Worm (Caenorhabditis elegans) whole organism, young adult: ENCODE data around the gene F42D1.4.

ENCODE experiments used
- B0035.1 ChIP-seq: sonication (generic microtip); optimal IDR thresholded peaks from 2 replicates; lab custom pipeline; 2016; ENCODE audit warnings: missing genetic modification characterization, mild to moderate bottlenecking, missing compliant biosample characterization, missing genotype, missing genetic modification reagents
- B0261.1 ChIP-seq: sonication (generic microtip); optimal IDR thresholded peaks from 2 replicates; lab custom pipeline; 2016; ENCODE audit warnings: mild to moderate bottlenecking, missing genetic modification characterization, moderate library complexity, missing compliant biosample characterization
- F10E7.11 ChIP-seq: sonication (generic microtip); optimal IDR thresholded peaks from 2 replicates; lab custom pipeline; 2017; ENCODE audit warnings: mild to moderate bottlenecking, missing genetic modification characterization, moderate library complexity, missing compliant biosample characterization
- F39B2.1 ChIP-seq: fragments of 200-800 bp; sonication (Bioruptor generic); IDR thresholded peaks from 2 replicates; pipeline ENCODE4 v1.3.6; 2022; ENCODE audit warnings: missing genetic modification reagents, missing genetic modification characterization, missing compliant biosample characterization
- F57C9.4 ChIP-seq: sonication (generic microtip); optimal IDR thresholded peaks from 2 replicates; lab custom pipeline; 2017; ENCODE audit warnings: mild to moderate bottlenecking, missing genetic modification characterization, missing compliant biosample characterization
- Y53F4B.3 ChIP-seq: fragments of 200-800 bp; sonication (Bioruptor generic); IDR thresholded peaks from 2 replicates; pipeline ENCODE4 v1.3.6; 2022; ENCODE audit warnings: missing genetic modification reagents, missing genetic modification characterization, missing compliant biosample characterization
- Y56A3A.18 ChIP-seq: fragments of 200-800 bp; sonication (Bioruptor generic); IDR thresholded peaks from 2 replicates; pipeline ENCODE4 v1.3.6; 2022; ENCODE audit warnings: missing genetic modification reagents, missing genetic modification characterization, missing compliant biosample characterization
- Y95B8A.8 ChIP-seq: fragments of 200-800 bp; sonication (Bioruptor generic); IDR thresholded peaks from 2 replicates; pipeline ENCODE4 v1.3.6; 2022; ENCODE audit warnings: missing genetic modification reagents, missing genetic modification characterization, missing compliant biosample characterization
- attf-5 ChIP-seq: fragments of 200-800 bp; sonication (Bioruptor generic); optimal IDR thresholded peaks from 2 replicates; lab custom pipeline; 2018; ENCODE audit warnings: mild to moderate bottlenecking, missing genetic modification characterization, missing compliant biosample characterization
- bed-2 ChIP-seq: fragments of 200-800 bp; sonication (Bioruptor generic); IDR thresholded peaks from 2 replicates; pipeline ENCODE4 v1.3.6; 2022; ENCODE audit warnings: missing genetic modification reagents, missing genetic modification characterization, missing compliant biosample characterization
- ceh-40 ChIP-seq: fragments of 200-800 bp; sonication (Bioruptor generic); IDR thresholded peaks from 2 replicates; pipeline ENCODE4 v1.3.6; 2022; ENCODE audit warnings: missing genetic modification characterization, missing compliant biosample characterization
- dox-1 ChIP-seq: fragments of 200-800 bp; sonication (Bioruptor generic); IDR thresholded peaks from 2 replicates; pipeline ENCODE4 v1.3.6; 2022; ENCODE audit warnings: missing genetic modification reagents, missing genetic modification characterization, missing compliant biosample characterization
- dpl-1 ChIP-seq: fragments of 150-350 bp; optimal IDR thresholded peaks from 2 replicates; lab custom pipeline; 2014; ENCODE audit warnings: missing biosample characterization, missing genetic modification reagents, missing genetic modification characterization
- egl-18 ChIP-seq: fragments of 200-800 bp; sonication (Bioruptor generic); IDR thresholded peaks from 2 replicates; pipeline ENCODE4 v1.3.6; 2022; ENCODE audit warnings: missing genetic modification reagents, missing genetic modification characterization, missing compliant biosample characterization
- egrh-3 ChIP-seq: fragments of 200-800 bp; sonication (Bioruptor generic); IDR thresholded peaks from 2 replicates; pipeline ENCODE4 v1.3.6; 2022; ENCODE audit warnings: missing genetic modification reagents, missing genetic modification characterization, missing compliant biosample characterization
- ekl-4 ChIP-seq: fragments of 200-800 bp; sonication (Bioruptor generic); IDR thresholded peaks from 2 replicates; pipeline ENCODE4 v1.3.6; 2022; ENCODE audit warnings: missing genetic modification reagents, missing genetic modification characterization, missing compliant biosample characterization
- ets-4 ChIP-seq: fragments of 200-800 bp; sonication (Bioruptor generic); optimal IDR thresholded peaks from 2 replicates; lab custom pipeline; 2018; ENCODE audit warnings: mild to moderate bottlenecking, missing genetic modification characterization, missing compliant biosample characterization
- hlh-26 ChIP-seq: fragments of 200-800 bp; sonication (Bioruptor generic); conservative IDR thresholded peaks from 2 replicates; pipeline ENCODE4 v1.3.6; 2022; ENCODE audit warnings: missing genetic modification reagents, missing genetic modification characterization, missing compliant biosample characterization
- let-526 ChIP-seq: fragments of 200-800 bp; sonication (Bioruptor generic); IDR thresholded peaks from 2 replicates; pipeline ENCODE4 v1.3.6; 2022; ENCODE audit warnings: missing genetic modification reagents, missing genetic modification characterization, missing compliant biosample characterization
- lin-26 ChIP-seq: fragments of 200-800 bp; sonication (Bioruptor generic); IDR thresholded peaks from 2 replicates; pipeline ENCODE4 v1.3.6; 2022; ENCODE audit warnings: missing genetic modification reagents, missing genetic modification characterization, missing compliant biosample characterization
- lin-35 ChIP-seq, 3 experiments: fragments of 150-350 bp in 2 of 3; sonication (generic microtip) in 1 of 3; optimal IDR thresholded peaks; 2 replicates each; lab custom pipeline; 2014 to 2018; ENCODE audit warnings: missing biosample characterization in 3 of 3, missing genetic modification characterization in 3 of 3, missing genetic modification reagents in 3 of 3
- lin-40 ChIP-seq: sonication (generic microtip); optimal IDR thresholded peaks from 2 replicates; lab custom pipeline; 2016; ENCODE audit warnings: missing genetic modification characterization, mild to moderate bottlenecking, missing compliant biosample characterization, missing genotype, missing genetic modification reagents
- lir-1 ChIP-seq: fragments of 200-800 bp; sonication (Bioruptor generic); conservative IDR thresholded peaks from 2 replicates; pipeline ENCODE4 v1.3.6; 2022; ENCODE audit warnings: missing genetic modification reagents, missing genetic modification characterization, missing compliant biosample characterization
- lsy-27 ChIP-seq: sonication (generic microtip); optimal IDR thresholded peaks from 2 replicates; lab custom pipeline; 2017; ENCODE audit warnings: missing genetic modification characterization, mild to moderate bottlenecking, missing compliant biosample characterization, antibody characterized with exemption, missing genotype, borderline replicate concordance; ENCODE audit not compliant: insufficient read depth
- mxl-1 ChIP-seq: sonication (generic microtip); optimal IDR thresholded peaks from 2 replicates; lab custom pipeline; 2016; ENCODE audit warnings: missing genetic modification characterization, missing compliant biosample characterization
- nfya-1 ChIP-seq: sonication (generic microtip); optimal IDR thresholded peaks from 2 replicates; lab custom pipeline; 2017; ENCODE audit warnings: antibody characterized with exemption, missing compliant biosample characterization, missing genetic modification characterization, borderline replicate concordance; ENCODE audit not compliant: insufficient read depth
- nfyb-1 ChIP-seq: fragments of 200-800 bp; sonication (Bioruptor generic); IDR thresholded peaks from 2 replicates; pipeline ENCODE4 v1.3.6; 2022; ENCODE audit warnings: missing genetic modification reagents, missing genetic modification characterization, missing compliant biosample characterization
- pbrm-1 ChIP-seq: fragments of 200-800 bp; sonication (Bioruptor generic); IDR thresholded peaks from 2 replicates; pipeline ENCODE4 v1.3.6; 2022; ENCODE audit warnings: missing genetic modification reagents, missing genetic modification characterization, missing compliant biosample characterization
- rcor-1 ChIP-seq: fragments of 200-800 bp; sonication (Bioruptor generic); IDR thresholded peaks from 2 replicates; pipeline ENCODE4 v1.3.6; 2022; ENCODE audit warnings: missing genetic modification reagents, missing genetic modification characterization, missing compliant biosample characterization
- snpc-1.3 ChIP-seq: sonication (generic microtip); optimal IDR thresholded peaks from 2 replicates; lab custom pipeline; 2017; ENCODE audit warnings: missing genetic modification characterization, mild to moderate bottlenecking, missing compliant biosample characterization, antibody characterized with exemption, moderate library complexity, missing genotype, missing genetic modification reagents; ENCODE audit not compliant: insufficient read depth
- snpc-4 ChIP-seq, 5 experiments: fragments of 150-350 bp in 1 of 5; sonication (generic microtip) in 4 of 5; optimal IDR thresholded peaks; 2 replicates each; lab custom pipeline; 2014 to 2018; ENCODE audit warnings: missing genetic modification characterization in 5 of 5, missing biosample characterization in 3 of 5, antibody characterized with exemption in 2 of 5, mild to moderate bottlenecking in 2 of 5, missing compliant biosample characterization in 2 of 5, missing genotype in 2 of 5, moderate library complexity in 2 of 5, missing genetic modification reagents in 1 of 5
- sptf-2 ChIP-seq: fragments of 200-800 bp; sonication (Bioruptor generic); optimal IDR thresholded peaks from 2 replicates; lab custom pipeline; 2018; ENCODE audit warnings: mild to moderate bottlenecking, missing genetic modification characterization, missing compliant biosample characterization
- tbp1 ChIP-seq: fragments of 200-800 bp; sonication (Bioruptor generic); optimal IDR thresholded peaks from 2 replicates; lab custom pipeline; 2018; ENCODE audit warnings: mild to moderate bottlenecking, missing genetic modification characterization, missing compliant biosample characterization
- xnd-1 ChIP-seq: sonication (generic microtip); optimal IDR thresholded peaks from 2 replicates; lab custom pipeline; 2016; ENCODE audit warnings: missing genotype, missing genetic modification reagents, missing genetic modification characterization, missing compliant biosample characterization
- ztf-18 ChIP-seq: sonication (generic microtip); optimal IDR thresholded peaks from 2 replicates; lab custom pipeline; 2016; ENCODE audit warnings: missing genotype, mild to moderate bottlenecking, missing genetic modification characterization, missing compliant biosample characterization
- ztf-22 ChIP-seq: fragments of 200-800 bp; sonication (Bioruptor generic); optimal IDR thresholded peaks from 2 replicates; lab custom pipeline; 2018; ENCODE audit warnings: mild to moderate bottlenecking, missing genetic modification characterization, moderate library complexity, missing compliant biosample characterization
- ztf-26 ChIP-seq: sonication (generic microtip); optimal IDR thresholded peaks from 2 replicates; lab custom pipeline; 2017; ENCODE audit warnings: missing genetic modification characterization, missing compliant biosample characterization
- ztf-28 ChIP-seq: fragments of 200-800 bp; sonication (Bioruptor generic); IDR thresholded peaks from 2 replicates; pipeline ENCODE4 v1.3.6; 2022; ENCODE audit warnings: missing genetic modification reagents, missing genetic modification characterization, missing compliant biosample characterization
- ztf-6 ChIP-seq: fragments of 200-800 bp; sonication (Bioruptor generic); IDR thresholded peaks from 2 replicates; pipeline ENCODE4 v1.3.6; 2022; ENCODE audit warnings: missing genetic modification reagents, missing genetic modification characterization, missing compliant biosample characterization

F42D1.4 gene

DNA sequence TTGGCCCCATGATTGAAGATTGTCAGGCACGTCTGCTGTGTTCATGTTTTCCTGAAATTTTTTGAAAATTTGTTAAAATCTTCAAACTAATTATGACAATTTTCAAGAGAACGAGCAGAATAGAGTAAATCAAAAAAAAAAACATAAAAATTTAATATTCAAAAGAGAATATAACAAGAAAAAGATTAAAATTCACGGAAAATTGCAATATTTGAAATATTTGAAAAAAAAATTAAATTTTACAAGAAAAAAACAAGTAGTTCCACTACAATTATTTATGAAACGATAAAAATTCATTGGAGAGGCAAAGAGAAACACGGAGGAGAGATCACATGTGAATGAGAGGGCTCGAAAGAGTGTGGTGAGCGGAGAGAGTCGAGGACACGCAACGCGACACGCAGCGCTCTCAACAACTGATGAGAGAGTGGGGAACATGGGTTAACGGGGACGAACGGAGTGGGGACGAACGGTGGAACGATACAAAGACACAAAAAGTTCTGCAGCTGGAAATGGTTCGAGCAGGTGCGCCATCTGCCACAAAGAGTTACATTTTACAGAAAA is 17.5 kb downstream of the F42D1.4 start, which contains the start of gene mbk-1 (continued):
- no peak for TF ChIP-seq sptf-2
- TF ChIP-seq snpc-4 (GFP tag; optimal IDR thresholded peaks at IDR 0.05; lab: Kevin White, UChicago), result no peak
- peak in 3 of 4 experiments; percentile 31 to 40 (median 35) for TF ChIP-seq snpc-4 (tag; optimal IDR thresholded peaks at IDR 0.05; lab: Kevin White, UChicago)
- TF ChIP-seq snpc-1.3 (tag; lab: Kevin White, UChicago), result no peak
- TF ChIP-seq tbp1, result no peak
- TF ChIP-seq hlh-26 (GFP tag; lab: Robert Waterston, UW), result no peak
- no peak for TF ChIP-seq rcor-1 (GFP tag; lab: Robert Waterston, UW)
- 0 out of 2 replicates have a peak, but pooled peaks have one; percentile 54 for TF ChIP-seq lir-1 (GFP tag; lab: Robert Waterston, UW)
- peak; percentile 60 for TF ChIP-seq lin-40 (tag; lab: Kevin White, UChicago)
- no peak; the same call in 1 of the 2 replicates for TF ChIP-seq dox-1 (GFP tag; lab: Robert Waterston, UW)
- no peak for TF ChIP-seq F39B2.1 (GFP tag; lab: Robert Waterston, UW)
- no peak for TF ChIP-seq dpl-1 (GFP tag; lab: Kevin White, UChicago)
- TF ChIP-seq nfyb-1, result no peak
- TF ChIP-seq F57C9.4 (tag; lab: Kevin White, UChicago), result no peak
- TF ChIP-seq lsy-27 (tag; lab: Kevin White, UChicago), result no peak
- TF ChIP-seq xnd-1 (tag; lab: Kevin White, UChicago), result no peak
- no peak for TF ChIP-seq pbrm-1 (GFP tag; lab: Robert Waterston, UW)
- TF ChIP-seq bed-2 (GFP tag; lab: Robert Waterston, UW), result no peak
- TF ChIP-seq ztf-6 (GFP tag; lab: Robert Waterston, UW), result no peak
- TF ChIP-seq F10E7.11, result no peak
- no peak for TF ChIP-seq Y53F4B.3 (GFP tag; lab: Robert Waterston, UW)
- TF ChIP-seq lin-26 (GFP tag; lab: Robert Waterston, UW), result peak; percentile 57; the same call in 1 of the 2 replicates
- no peak for TF ChIP-seq lin-35 (GFP tag; optimal IDR thresholded peaks at IDR 0.05; lab: Kevin White, UChicago)
- no peak for TF ChIP-seq egl-18 (GFP tag; lab: Robert Waterston, UW)
- TF ChIP-seq Y95B8A.8 (GFP tag; lab: Robert Waterston, UW), result no peak
- TF ChIP-seq B0035.1 (tag; lab: Kevin White, UChicago), result no peak

DNA sequence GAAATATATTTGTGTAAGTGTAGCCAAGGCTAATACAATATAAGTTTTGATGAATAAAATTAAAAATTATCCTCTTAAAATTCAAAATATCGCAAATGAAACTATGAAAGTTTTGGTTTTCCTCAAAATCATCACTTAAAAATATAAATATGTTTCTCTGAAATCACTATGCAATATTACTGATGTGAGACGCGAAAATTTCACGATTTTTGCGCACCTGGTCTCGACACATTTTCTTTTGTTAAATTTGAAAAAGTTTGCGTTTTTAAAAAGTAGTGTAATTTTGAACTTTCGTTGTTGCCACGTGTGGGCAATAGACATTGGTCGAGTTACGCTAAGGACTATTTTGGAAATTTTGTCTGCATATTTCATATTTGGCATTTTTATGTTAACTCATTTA is 21.7 kb downstream of the F42D1.4 start:
- TF ChIP-seq ceh-40 (GFP tag; lab: Robert Waterston, UW) (no peak), ztf-26 (no peak), mxl-1 (tag; lab: Kevin White, UChicago) (no peak), attf-5 (no peak), ztf-18 (tag; lab: Kevin White, UChicago) (no peak), B0035.1 (tag; lab: Kevin White, UChicago) (no peak), lsy-27 (tag; lab: Kevin White, UChicago) (no peak), B0261.1 (tag; lab: Kevin White, UChicago) (no peak), egrh-3 (GFP tag; lab: Robert Waterston, UW) (no peak)

DNA sequence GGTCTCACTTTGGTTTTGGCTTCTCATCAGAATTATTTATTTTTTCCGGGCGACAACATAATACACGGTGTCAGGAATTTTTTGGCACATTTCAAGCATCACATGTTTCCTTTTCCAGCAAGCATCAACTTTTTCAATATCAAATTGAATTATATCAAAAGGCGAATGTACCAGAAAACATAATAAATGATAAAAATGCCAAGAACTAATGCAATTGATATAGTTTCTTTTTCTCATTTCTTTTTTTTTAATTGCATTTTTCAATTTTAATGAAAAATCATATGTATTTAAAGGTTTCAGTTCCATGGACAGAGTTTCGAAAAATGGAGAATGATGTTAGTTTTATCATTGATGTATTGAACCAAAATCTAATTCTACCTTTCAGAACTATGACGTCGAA is 24.5 kb downstream of the F42D1.4 start, which contains the start of gene dpf-2:
Gene dpf-2, plus strand, starts transcription at position 301 of the 400 bp plus-strand sequence.
- TF ChIP-seq ets-4 (GFP tag; lab: Kevin White, UChicago) (no peak), Y56A3A.18 (GFP tag; lab: Robert Waterston, UW) (no peak), ekl-4 (no peak), nfya-1 (tag; lab: Kevin White, UChicago) (no peak), ztf-22 (no peak), tbp1 (no peak), ztf-28 (no peak), let-526 (GFP tag; lab: Robert Waterston, UW) (no peak), egl-18 (GFP tag; lab: Robert Waterston, UW) (no peak)
